Worm (Caenorhabditis elegans) whole organism, young adult: ENCODE data around the gene R07E5.11.

Experiments used
- F49E8.2 ChIP-seq: sonication (generic microtip); optimal IDR thresholded peaks from 3 replicates; lab custom pipeline; 2017; ENCODE audit warnings: missing genetic modification characterization, mild to moderate bottlenecking, missing compliant biosample characterization, antibody characterized with exemption, moderate library complexity; ENCODE audit not compliant: insufficient read depth
- F57A8.1 ChIP-seq: fragments of 200-800 bp; sonication (Bioruptor generic); optimal IDR thresholded peaks from 2 replicates; lab custom pipeline; 2018; ENCODE audit warnings: mild to moderate bottlenecking, missing genetic modification characterization, moderate library complexity, missing compliant biosample characterization
- ama-1 ChIP-seq, 3 experiments: fragments of 150-350 bp in 1 of 3; sonication (generic microtip) in 2 of 3; optimal IDR thresholded peaks; 2 replicates each; lab custom pipeline; 2014 to 2018; ENCODE audit warnings: missing biosample characterization in 2 of 3, missing genetic modification characterization in 2 of 3, missing genetic modification reagents in 2 of 3
- cebp-2 ChIP-seq: fragments of 200-800 bp; sonication (Bioruptor generic); IDR thresholded peaks from 2 replicates; pipeline ENCODE4 v1.3.6; 2022; ENCODE audit warnings: missing genetic modification characterization, missing compliant biosample characterization
- dox-1 ChIP-seq: fragments of 200-800 bp; sonication (Bioruptor generic); IDR thresholded peaks from 2 replicates; pipeline ENCODE4 v1.3.6; 2022; ENCODE audit warnings: missing genetic modification reagents, missing genetic modification characterization, missing compliant biosample characterization
- egl-18 ChIP-seq: fragments of 200-800 bp; sonication (Bioruptor generic); IDR thresholded peaks from 2 replicates; pipeline ENCODE4 v1.3.6; 2022; ENCODE audit warnings: missing genetic modification reagents, missing genetic modification characterization, missing compliant biosample characterization
- gei-17 ChIP-seq: fragments of 200-800 bp; sonication (Bioruptor generic); optimal IDR thresholded peaks from 2 replicates; lab custom pipeline; 2018; ENCODE audit warnings: mild to moderate bottlenecking, missing genetic modification characterization, missing compliant biosample characterization
- him-1 ChIP-seq: sonication (generic microtip); optimal IDR thresholded peaks from 2 replicates; lab custom pipeline; 2016; ENCODE audit warnings: missing genotype, missing genetic modification reagents, missing genetic modification characterization, missing compliant biosample characterization
- let-607 ChIP-seq, 2 experiments: fragments of 200-800 bp in 1 of 2; sonication (Bioruptor generic) in 1 of 2; sonication (generic microtip) in 1 of 2; optimal IDR thresholded peaks; 2 replicates each; lab custom pipeline; 2016 to 2018; ENCODE audit warnings: mild to moderate bottlenecking in 2 of 2, missing compliant biosample characterization in 2 of 2, missing genetic modification characterization in 2 of 2, moderate library complexity in 2 of 2, missing genotype in 1 of 2
- nfyb-1 ChIP-seq: fragments of 200-800 bp; sonication (Bioruptor generic); IDR thresholded peaks from 2 replicates; pipeline ENCODE4 v1.3.6; 2022; ENCODE audit warnings: missing genetic modification reagents, missing genetic modification characterization, missing compliant biosample characterization
- snpc-1.3 ChIP-seq: sonication (generic microtip); optimal IDR thresholded peaks from 2 replicates; lab custom pipeline; 2017; ENCODE audit warnings: missing genetic modification characterization, mild to moderate bottlenecking, missing compliant biosample characterization, antibody characterized with exemption, moderate library complexity, missing genotype, missing genetic modification reagents; ENCODE audit not compliant: insufficient read depth
- unc-130 ChIP-seq: sonication (generic microtip); optimal IDR thresholded peaks from 2 replicates; lab custom pipeline; 2016; ENCODE audit warnings: missing genetic modification reagents, missing genetic modification characterization, missing compliant biosample characterization
- ztf-6 ChIP-seq: fragments of 200-800 bp; sonication (Bioruptor generic); IDR thresholded peaks from 2 replicates; pipeline ENCODE4 v1.3.6; 2022; ENCODE audit warnings: missing genetic modification reagents, missing genetic modification characterization, missing compliant biosample characterization

DNA sequence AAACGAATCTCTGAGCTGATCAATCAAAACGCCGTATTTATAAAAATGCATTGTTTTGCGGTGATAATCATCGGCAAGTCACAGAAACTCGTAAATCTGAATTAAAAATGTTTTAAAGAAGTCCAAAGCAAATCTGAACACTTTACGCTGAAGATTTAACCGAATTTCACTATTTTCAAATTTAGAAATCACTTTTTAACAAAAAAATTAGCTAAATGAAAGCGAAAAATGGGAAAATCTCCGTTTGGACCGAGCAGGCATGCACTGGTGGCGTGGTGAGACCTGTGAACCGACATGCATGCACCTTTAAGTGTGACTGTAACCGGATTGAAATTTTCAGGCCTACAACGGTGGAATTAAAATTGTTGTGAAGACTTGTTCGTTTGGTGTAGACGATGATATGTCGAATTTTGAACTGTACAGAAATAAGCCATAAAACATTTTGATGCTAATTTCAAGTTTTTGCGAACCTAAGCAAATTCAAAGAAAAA is 24.5 kb upstream of the R07E5.11 start, which contains the start of gene C28A5.2:
- TF ChIP-seq let-607 (tag; optimal IDR thresholded peaks at IDR 0.05; lab: Kevin White, UChicago) = no peak
- TF ChIP-seq him-1 (tag; lab: Kevin White, UChicago) = no peak
- TF ChIP-seq dox-1 (GFP tag; lab: Robert Waterston, UW) = no peak
- no peak for TF ChIP-seq egl-18 (GFP tag; lab: Robert Waterston, UW)
- no peak for TF ChIP-seq ztf-6 (GFP tag; lab: Robert Waterston, UW)
- no peak for TF ChIP-seq ama-1 (optimal IDR thresholded peaks at IDR 0.05; lab: Kevin White, UChicago)
- no peak for TF ChIP-seq ama-1 (GFP tag; optimal IDR thresholded peaks at IDR 0.05; lab: Kevin White, UChicago)
- no peak for TF ChIP-seq snpc-1.3
- no peak for TF ChIP-seq F57A8.1
- no peak for TF ChIP-seq gei-17 (GFP tag; lab: Kevin White, UChicago)
- TF ChIP-seq cebp-2 (GFP tag; lab: Robert Waterston, UW) = no peak
- no peak for TF ChIP-seq nfyb-1
- no peak for TF ChIP-seq F49E8.2 (tag; lab: Kevin White, UChicago)
- TF ChIP-seq unc-130 (GFP tag; lab: Kevin White, UChicago) = no peak
